Fruit fly (Drosophila melanogaster): ENCODE measurements around the gene UbcE2H.

DNA sequence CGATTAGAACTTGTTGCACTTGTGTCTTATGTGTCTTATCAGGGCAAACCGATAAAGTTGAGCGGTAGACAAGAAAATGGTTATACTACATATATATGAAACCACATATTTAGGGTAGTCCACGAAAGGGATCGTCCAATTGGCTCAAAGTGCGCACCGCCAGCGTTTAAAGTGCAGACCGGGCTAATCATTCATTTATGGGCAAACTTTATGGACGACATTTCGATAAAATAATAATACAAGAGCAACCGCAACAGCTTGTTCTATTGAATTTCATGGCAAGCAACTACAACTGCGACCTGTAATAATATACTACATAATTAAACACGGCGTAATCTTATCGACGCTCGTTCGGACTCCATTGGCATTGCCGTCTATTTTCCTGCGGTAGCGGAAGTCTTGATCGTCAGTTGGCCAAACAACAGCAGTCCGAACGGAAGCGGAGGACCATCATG lies 41.6 kb upstream of the UbcE2H start, which contains the start of the genes cyr and CG2120:
- TF ChIP-seq CG7045 (GFP tag; optimal IDR thresholded peaks at IDR 0.05) (no peak), Hr96 (GFP tag; optimal IDR thresholded peaks at IDR 0.05) (no peak), CG5204 (GFP tag; optimal IDR thresholded peaks at IDR 0.05) (no peak), CG12768 (GFP tag; optimal IDR thresholded peaks at IDR 0.05) (no peak), bab1 (GFP tag; optimal IDR thresholded peaks at IDR 0.05) (no peak), CG1620 (GFP tag; optimal IDR thresholded peaks at IDR 0.05) (no peak)
